Fruit fly (Drosophila melanogaster) Kc167 (cell line): ENCODE data around the gene Obp19b.

ENCODE experiments used
- Myc ChIP-seq: fragments of >200 bp; optimal IDR thresholded peaks from 2 replicates; lab custom pipeline; 2017; ENCODE audit warnings: missing external identifiers
- Sin3A ChIP-seq: fragments of >200 bp; optimal IDR thresholded peaks from 2 replicates; lab custom pipeline; 2018; ENCODE audit warnings: missing external identifiers
- h ChIP-seq: fragments of >200 bp; optimal IDR thresholded peaks from 3 replicates; lab custom pipeline; 2018; ENCODE audit warnings: missing external identifiers
- insv ChIP-seq: fragments of >200 bp; optimal IDR thresholded peaks from 3 replicates; lab custom pipeline; 2018; ENCODE audit warnings: missing external identifiers
- psq ChIP-seq: fragments of >200 bp; optimal IDR thresholded peaks from 2 replicates; lab custom pipeline; 2017; ENCODE audit warnings: missing external identifiers
- ttk ChIP-seq: sonication (Bioruptor generic); optimal IDR thresholded peaks from 2 replicates; lab custom pipeline; 2017; ENCODE audit warnings: missing external identifiers

- no peak for TF ChIP-seq psq
- no peak for TF ChIP-seq h (lab: Kevin White, UChicago)
- TF ChIP-seq insv (lab: Kevin White, UChicago), result no peak
- TF ChIP-seq Sin3A, result no peak
- no peak for TF ChIP-seq ttk
- no peak for TF ChIP-seq Myc (lab: Kevin White, UChicago)
Measured at dm6 chrX:20423158-20423557, 6.6 kb downstream of the Obp19b start.
